Worm (Caenorhabditis elegans): ENCODE results near the gene srt-50.

srt-50 gene

ce11 chrIV:15114324-15114723 is 39.8 kb downstream of the srt-50 start, which contains the start of gene M199.135:
M199.135 (plus strand) TSS chrIV:15114624.
- TF ChIP-seq elt-4 (tag; optimal IDR thresholded peaks at IDR 0.05) (no peak), ama-1 (optimal IDR thresholded peaks at IDR 0.05) (no peak), lim-6 (tag; optimal IDR thresholded peaks at IDR 0.05) (no peak), nfya-1 (tag; optimal IDR thresholded peaks at IDR 0.05) (no peak), fax-1 (tag; optimal IDR thresholded peaks at IDR 0.05) (no peak), pha-4 (tag; optimal IDR thresholded peaks at IDR 0.05) (no peak), ceh-22 (tag; optimal IDR thresholded peaks at IDR 0.05) (no peak), hlh-6 (tag; optimal IDR thresholded peaks at IDR 0.05) (no peak)

ce11 chrIV:15118390-15118789 is 43.9 kb downstream of the srt-50 start, which contains the start of gene M199.136:
M199.136 (plus strand) TSS chrIV:15118690.
- TF ChIP-seq nfya-1 (tag; optimal IDR thresholded peaks at IDR 0.05) (no peak), zip-5 (tag; optimal IDR thresholded peaks at IDR 0.05) (no peak), madf-2 (tag; optimal IDR thresholded peaks at IDR 0.05) (no peak), ceh-6 (GFP tag; optimal IDR thresholded peaks at IDR 0.05) (no peak), unc-86 (tag; optimal IDR thresholded peaks at IDR 0.05) (no peak), ceh-48 (tag; optimal IDR thresholded peaks at IDR 0.05) (no peak), tbx-7 (tag; optimal IDR thresholded peaks at IDR 0.05) (no peak), hlh-6 (tag; optimal IDR thresholded peaks at IDR 0.05) (no peak), ceh-30 (tag; optimal IDR thresholded peaks at IDR 0.05) (no peak), ceh-45 (GFP tag; IDR thresholded peaks at IDR 0.05) (no peak), ceh-22 (tag; optimal IDR thresholded peaks at IDR 0.05) (no peak), syd-9 (tag; optimal IDR thresholded peaks at IDR 0.05) (no peak), sox-2 (GFP tag; IDR thresholded peaks at IDR 0.05) (no peak), ref-2 (tag; optimal IDR thresholded peaks at IDR 0.05) (no peak), lim-6 (tag; optimal IDR thresholded peaks at IDR 0.05) (no peak), pqm-1 (tag; optimal IDR thresholded peaks at IDR 0.05) (no peak)

ce11 chrIV:15119268-15119667 is 44.8 kb downstream of the srt-50 start:
- TF ChIP-seq pros-1 (tag; optimal IDR thresholded peaks at IDR 0.05) (no peak), unc-55 (GFP tag; optimal IDR thresholded peaks at IDR 0.05) (no peak), hlh-13 (GFP tag; optimal IDR thresholded peaks at IDR 0.05) (no peak), pqm-1 (tag; optimal IDR thresholded peaks at IDR 0.05) (no peak), ttx-3 (tag; optimal IDR thresholded peaks at IDR 0.05) (no peak), unc-86 (tag; optimal IDR thresholded peaks at IDR 0.05) (no peak), C08G9.2 (tag; optimal IDR thresholded peaks at IDR 0.05) (no peak), sdc-2 (tag; optimal IDR thresholded peaks at IDR 0.05) (no peak), lim-6 (tag; optimal IDR thresholded peaks at IDR 0.05) (no peak), pat-9 (tag; optimal IDR thresholded peaks at IDR 0.05) (no peak), pax-1 (tag; optimal IDR thresholded peaks at IDR 0.05) (no peak), dmd-4 (tag; optimal IDR thresholded peaks at IDR 0.05; ENCODE audit: borderline replicate concordance) (no peak), ceh-19 (GFP tag; optimal IDR thresholded peaks at IDR 0.05) (no peak), fax-1 (tag; optimal IDR thresholded peaks at IDR 0.05) (no peak), C38D4.7 (GFP tag; optimal IDR thresholded peaks at IDR 0.05) (no peak), nfya-1 (tag; optimal IDR thresholded peaks at IDR 0.05) (no peak), hlh-6 (tag; optimal IDR thresholded peaks at IDR 0.05) (no peak)

- TF ChIP-seq ets-4 (tag; optimal IDR thresholded peaks at IDR 0.05) (no peak), lim-6 (tag; optimal IDR thresholded peaks at IDR 0.05) (no peak), ztf-16 (tag; optimal IDR thresholded peaks at IDR 0.05) (no peak), hlh-13 (GFP tag; optimal IDR thresholded peaks at IDR 0.05) (no peak), madf-2 (tag; optimal IDR thresholded peaks at IDR 0.05) (no peak), nhr-232 (tag; optimal IDR thresholded peaks at IDR 0.05) (no peak), pros-1 (tag; optimal IDR thresholded peaks at IDR 0.05) (no peak), nhr-11 (tag; optimal IDR thresholded peaks at IDR 0.05) (no peak), npax-4 (tag; optimal IDR thresholded peaks at IDR 0.05) (no peak), rnt-1 (tag; optimal IDR thresholded peaks at IDR 0.05) (no peak), Y22D7AL.16 (tag; optimal IDR thresholded peaks at IDR 0.05) (no peak), sox-4 (tag; optimal IDR thresholded peaks at IDR 0.05) (no peak), pag-3 (tag; optimal IDR thresholded peaks at IDR 0.05; ENCODE audit: borderline replicate concordance) (no peak), ceh-14 (tag; optimal IDR thresholded peaks at IDR 0.05) (no peak), ttx-3 (tag; optimal IDR thresholded peaks at IDR 0.05) (no peak), dve-1 (tag; optimal IDR thresholded peaks at IDR 0.05) (no peak)
These were observed 46.3 kb downstream of the srt-50 start, which contains the start of gene clec-189 for ce11 chrIV:15120746-15121145. clec-189 (plus strand) TSS chrIV:15120837.

Measured in whole organism, late embryonic.